Worm (Caenorhabditis elegans) whole organism, early embryonic: ENCODE measurements around the gene F55A11.11.

Source experiments
- B0310.2 ChIP-seq: sonication (generic microtip); optimal IDR thresholded peaks from 2 replicates; lab custom pipeline; 2016; ENCODE audit warnings: mild to moderate bottlenecking, missing genetic modification characterization, missing compliant biosample characterization
- ama-1 ChIP-seq: fragments of 150-350 bp; optimal IDR thresholded peaks from 2 replicates; lab custom pipeline; 2014
- ceh-13 ChIP-seq: fragments of 200-800 bp; sonication (Bioruptor generic); optimal IDR thresholded peaks from 2 replicates; lab custom pipeline; 2018; ENCODE audit warnings: mild to moderate bottlenecking, missing genetic modification characterization, missing compliant biosample characterization
- ceh-36 ChIP-seq: sonication (generic microtip); optimal IDR thresholded peaks from 2 replicates; lab custom pipeline; 2016; ENCODE audit warnings: missing genetic modification characterization, inconsistent platforms, missing compliant biosample characterization
- flt-1 ChIP-seq: fragments of 200-800 bp; sonication (Bioruptor generic); IDR thresholded peaks from 2 replicates; pipeline ENCODE4 v1.3.6; 2022; ENCODE audit warnings: missing genetic modification characterization, missing compliant biosample characterization
- hmbx-1 ChIP-seq: sonication (generic microtip); optimal IDR thresholded peaks from 2 replicates; lab custom pipeline; 2016; ENCODE audit warnings: mild to moderate bottlenecking, missing genetic modification characterization, missing compliant biosample characterization
- pes-1 ChIP-seq: fragments of 200-800 bp; sonication (Bioruptor generic); IDR thresholded peaks from 2 replicates; pipeline ENCODE4 v1.3.6; 2022; ENCODE audit warnings: missing genetic modification reagents, missing genetic modification characterization, missing compliant biosample characterization
- sea-1 ChIP-seq: fragments of 200-800 bp; sonication (Bioruptor generic); conservative IDR thresholded peaks from 2 replicates; pipeline ENCODE4 v1.3.6; 2022; ENCODE audit warnings: missing genetic modification characterization, missing compliant biosample characterization

- no peak for TF ChIP-seq ceh-13 (GFP tag; lab: Kevin White, UChicago)
- no peak for TF ChIP-seq hmbx-1
- no peak for TF ChIP-seq flt-1 (GFP tag; lab: Robert Waterston, UW)
- TF ChIP-seq ama-1 (lab: Kevin White, UChicago) = no peak
- TF ChIP-seq B0310.2 (tag; lab: Kevin White, UChicago) = no peak
- no peak for TF ChIP-seq ceh-36
- TF ChIP-seq pes-1 = no peak
- TF ChIP-seq sea-1 (GFP tag; lab: Robert Waterston, UW) = no peak
These were observed 4.8 kb downstream of the F55A11.11 start, which contains the start of gene F55A11.8 for ce11 chrV:11787742-11788238.
